Worm (Caenorhabditis elegans) whole organism, young adult: Measurements from ENCODE around the gene K05D4.9.

Experiments
- B0019.2 ChIP-seq: fragments of 200-800 bp; sonication (Bioruptor generic); conservative IDR thresholded peaks from 2 replicates; pipeline ENCODE4 v1.3.6; 2022; ENCODE audit warnings: missing genetic modification reagents, missing genetic modification characterization, missing compliant biosample characterization
- B0336.3 ChIP-seq: fragments of 200-800 bp; sonication (Bioruptor generic); IDR thresholded peaks from 2 replicates; pipeline ENCODE4 v1.3.6; 2022; ENCODE audit warnings: missing genetic modification characterization, missing compliant biosample characterization
- C06A6.2 ChIP-seq: fragments of 200-800 bp; sonication (Bioruptor generic); conservative IDR thresholded peaks from 2 replicates; pipeline ENCODE4 v1.3.6; 2022; ENCODE audit warnings: missing genetic modification characterization, missing compliant biosample characterization
- D2030.7 ChIP-seq: fragments of 200-800 bp; sonication (Bioruptor generic); IDR thresholded peaks from 2 replicates; pipeline ENCODE4 v1.3.6; 2022; ENCODE audit warnings: missing genetic modification reagents, missing genetic modification characterization, missing compliant biosample characterization
- F49E8.2 ChIP-seq: sonication (generic microtip); optimal IDR thresholded peaks from 3 replicates; lab custom pipeline; 2017; ENCODE audit warnings: missing genetic modification characterization, mild to moderate bottlenecking, missing compliant biosample characterization, antibody characterized with exemption, moderate library complexity; ENCODE audit not compliant: insufficient read depth
- F55B11.4 ChIP-seq: sonication (generic microtip); optimal IDR thresholded peaks from 2 replicates; lab custom pipeline; 2016; ENCODE audit warnings: missing compliant biosample characterization, missing genetic modification characterization, borderline replicate concordance; ENCODE audit not compliant: insufficient read depth
- F57A8.1 ChIP-seq: fragments of 200-800 bp; sonication (Bioruptor generic); optimal IDR thresholded peaks from 2 replicates; lab custom pipeline; 2018; ENCODE audit warnings: mild to moderate bottlenecking, missing genetic modification characterization, moderate library complexity, missing compliant biosample characterization
- K12H6.12 ChIP-seq: fragments of 200-800 bp; sonication (Bioruptor generic); optimal IDR thresholded peaks from 2 replicates; lab custom pipeline; 2018; ENCODE audit warnings: mild to moderate bottlenecking, missing genetic modification characterization, missing compliant biosample characterization
- ama-1 ChIP-seq, 3 experiments: fragments of 150-350 bp in 1 of 3; sonication (generic microtip) in 2 of 3; optimal IDR thresholded peaks; 2 replicates each; lab custom pipeline; 2014 to 2018; ENCODE audit warnings: missing biosample characterization in 2 of 3, missing genetic modification characterization in 2 of 3, missing genetic modification reagents in 2 of 3
- bed-1 ChIP-seq: fragments of 200-800 bp; sonication (Bioruptor generic); IDR thresholded peaks from 2 replicates; pipeline ENCODE4 v1.3.6; 2022; ENCODE audit warnings: missing genetic modification reagents, missing genetic modification characterization, missing compliant biosample characterization
- ceh-100 ChIP-seq: fragments of 200-800 bp; sonication (Bioruptor generic); IDR thresholded peaks from 2 replicates; pipeline ENCODE4 v1.3.6; 2022; ENCODE audit warnings: missing genetic modification reagents, missing genetic modification characterization, missing compliant biosample characterization
- egrh-3 ChIP-seq: fragments of 200-800 bp; sonication (Bioruptor generic); IDR thresholded peaks from 2 replicates; pipeline ENCODE4 v1.3.6; 2022; ENCODE audit warnings: missing genetic modification reagents, missing genetic modification characterization, missing compliant biosample characterization
- fkh-3 ChIP-seq: sonication (generic microtip); optimal IDR thresholded peaks from 2 replicates; lab custom pipeline; 2016; ENCODE audit warnings: mild to moderate bottlenecking, missing genetic modification characterization, missing compliant biosample characterization
- gei-17 ChIP-seq: fragments of 200-800 bp; sonication (Bioruptor generic); optimal IDR thresholded peaks from 2 replicates; lab custom pipeline; 2018; ENCODE audit warnings: mild to moderate bottlenecking, missing genetic modification characterization, missing compliant biosample characterization
- him-1 ChIP-seq: sonication (generic microtip); optimal IDR thresholded peaks from 2 replicates; lab custom pipeline; 2016; ENCODE audit warnings: missing genotype, missing genetic modification reagents, missing genetic modification characterization, missing compliant biosample characterization
- hmg-1.2 ChIP-seq: fragments of 200-800 bp; sonication (Bioruptor generic); IDR thresholded peaks from 2 replicates; pipeline ENCODE4 v1.3.6; 2022; ENCODE audit warnings: missing genetic modification reagents, missing genetic modification characterization, missing compliant biosample characterization
- hmg-20 ChIP-seq: fragments of 200-800 bp; sonication (Bioruptor generic); IDR thresholded peaks from 2 replicates; pipeline ENCODE4 v1.3.6; 2022; ENCODE audit warnings: missing genetic modification reagents, missing genetic modification characterization, missing compliant biosample characterization
- let-526 ChIP-seq: fragments of 200-800 bp; sonication (Bioruptor generic); IDR thresholded peaks from 2 replicates; pipeline ENCODE4 v1.3.6; 2022; ENCODE audit warnings: missing genetic modification reagents, missing genetic modification characterization, missing compliant biosample characterization
- lin-35 ChIP-seq, 3 experiments: fragments of 150-350 bp in 2 of 3; sonication (generic microtip) in 1 of 3; optimal IDR thresholded peaks; 2 replicates each; lab custom pipeline; 2014 to 2018; ENCODE audit warnings: missing biosample characterization in 3 of 3, missing genetic modification characterization in 3 of 3, missing genetic modification reagents in 3 of 3
- lin-40 ChIP-seq: sonication (generic microtip); optimal IDR thresholded peaks from 2 replicates; lab custom pipeline; 2016; ENCODE audit warnings: missing genetic modification characterization, mild to moderate bottlenecking, missing compliant biosample characterization, missing genotype, missing genetic modification reagents
- lir-1 ChIP-seq: fragments of 200-800 bp; sonication (Bioruptor generic); conservative IDR thresholded peaks from 2 replicates; pipeline ENCODE4 v1.3.6; 2022; ENCODE audit warnings: missing genetic modification reagents, missing genetic modification characterization, missing compliant biosample characterization
- lsy-27 ChIP-seq: sonication (generic microtip); optimal IDR thresholded peaks from 2 replicates; lab custom pipeline; 2017; ENCODE audit warnings: missing genetic modification characterization, mild to moderate bottlenecking, missing compliant biosample characterization, antibody characterized with exemption, missing genotype, borderline replicate concordance; ENCODE audit not compliant: insufficient read depth
- madf-6 ChIP-seq: fragments of 200-800 bp; sonication (Bioruptor generic); IDR thresholded peaks from 2 replicates; pipeline ENCODE4 v1.3.6; 2022; ENCODE audit warnings: missing genetic modification reagents, missing genetic modification characterization, missing compliant biosample characterization
- mel-28 ChIP-seq: sonication (generic microtip); optimal IDR thresholded peaks from 2 replicates; lab custom pipeline; 2016; ENCODE audit warnings: borderline replicate concordance, mild to moderate bottlenecking, missing genetic modification characterization, missing compliant biosample characterization
- mxl-1 ChIP-seq: sonication (generic microtip); optimal IDR thresholded peaks from 2 replicates; lab custom pipeline; 2016; ENCODE audit warnings: missing genetic modification characterization, missing compliant biosample characterization
- nfya-1 ChIP-seq: sonication (generic microtip); optimal IDR thresholded peaks from 2 replicates; lab custom pipeline; 2017; ENCODE audit warnings: antibody characterized with exemption, missing compliant biosample characterization, missing genetic modification characterization, borderline replicate concordance; ENCODE audit not compliant: insufficient read depth
- nfyb-1 ChIP-seq: fragments of 200-800 bp; sonication (Bioruptor generic); IDR thresholded peaks from 2 replicates; pipeline ENCODE4 v1.3.6; 2022; ENCODE audit warnings: missing genetic modification reagents, missing genetic modification characterization, missing compliant biosample characterization
- nhr-80 ChIP-seq: sonication (generic microtip); optimal IDR thresholded peaks from 2 replicates; lab custom pipeline; 2016; ENCODE audit warnings: missing genetic modification characterization, missing compliant biosample characterization
- pbrm-1 ChIP-seq: fragments of 200-800 bp; sonication (Bioruptor generic); IDR thresholded peaks from 2 replicates; pipeline ENCODE4 v1.3.6; 2022; ENCODE audit warnings: missing genetic modification reagents, missing genetic modification characterization, missing compliant biosample characterization
- rcor-1 ChIP-seq: fragments of 200-800 bp; sonication (Bioruptor generic); IDR thresholded peaks from 2 replicates; pipeline ENCODE4 v1.3.6; 2022; ENCODE audit warnings: missing genetic modification reagents, missing genetic modification characterization, missing compliant biosample characterization
- rec-8 ChIP-seq, 2 experiments: sonication (generic microtip); optimal IDR thresholded peaks; 2 replicates each; lab custom pipeline; 2016; ENCODE audit warnings: mild to moderate bottlenecking in 2 of 2, missing genetic modification characterization in 2 of 2, missing genetic modification reagents in 2 of 2, missing genotype in 2 of 2, missing biosample characterization in 1 of 2, missing compliant biosample characterization in 1 of 2, moderate library complexity in 1 of 2
- repo-1 ChIP-seq: sonication (generic microtip); optimal IDR thresholded peaks from 2 replicates; lab custom pipeline; 2017; ENCODE audit warnings: mild to moderate bottlenecking, missing genetic modification characterization, missing compliant biosample characterization
- snpc-4 ChIP-seq, 5 experiments: fragments of 150-350 bp in 1 of 5; sonication (generic microtip) in 4 of 5; optimal IDR thresholded peaks; 2 replicates each; lab custom pipeline; 2014 to 2018; ENCODE audit warnings: missing genetic modification characterization in 5 of 5, missing biosample characterization in 3 of 5, antibody characterized with exemption in 2 of 5, mild to moderate bottlenecking in 2 of 5, missing compliant biosample characterization in 2 of 5, missing genotype in 2 of 5, moderate library complexity in 2 of 5, missing genetic modification reagents in 1 of 5
- tbp1 ChIP-seq: fragments of 200-800 bp; sonication (Bioruptor generic); optimal IDR thresholded peaks from 2 replicates; lab custom pipeline; 2018; ENCODE audit warnings: mild to moderate bottlenecking, missing genetic modification characterization, missing compliant biosample characterization
- tlf-1 ChIP-seq: fragments of 200-800 bp; sonication (Bioruptor generic); optimal IDR thresholded peaks from 2 replicates; lab custom pipeline; 2018; ENCODE audit warnings: mild to moderate bottlenecking, missing genetic modification characterization, missing compliant biosample characterization
- zfh-2 ChIP-seq: fragments of 200-800 bp; sonication (Bioruptor generic); conservative IDR thresholded peaks from 2 replicates; pipeline ENCODE4 v1.3.6; 2022; ENCODE audit warnings: missing genetic modification reagents, missing genetic modification characterization, missing compliant biosample characterization
- ztf-25 ChIP-seq: fragments of 200-800 bp; sonication (Bioruptor generic); IDR thresholded peaks from 2 replicates; pipeline ENCODE4 v1.3.6; 2022; ENCODE audit warnings: missing genetic modification reagents, missing genetic modification characterization, missing compliant biosample characterization

Gene K05D4.9

DNA sequence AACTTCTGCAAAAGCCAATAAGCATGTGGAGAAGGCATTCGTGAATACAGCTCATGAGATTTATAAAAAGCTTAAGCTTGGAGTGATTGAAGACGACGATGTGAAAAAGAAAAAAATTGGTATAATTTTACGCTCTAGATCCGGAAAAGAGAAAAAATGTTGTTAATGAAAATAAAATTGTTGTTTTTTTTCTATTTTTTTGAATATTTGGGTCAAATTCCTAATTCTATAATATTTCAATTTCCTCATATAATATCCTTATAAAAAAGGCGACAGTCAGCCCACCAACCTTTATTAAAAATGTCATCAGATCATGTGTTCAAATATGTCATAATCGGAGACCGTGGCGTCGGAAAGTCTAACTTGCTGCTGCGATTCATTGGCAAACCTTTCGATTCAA, 23.8 kb upstream of the K05D4.9 start, which contains the start of gene rabr-3:
Gene rabr-3, plus strand, starts transcription at position 301 of the 400 bp plus-strand sequence.
- TF ChIP-seq ama-1 (optimal IDR thresholded peaks at IDR 0.05; lab: Kevin White, UChicago) (no peak), ama-1 (GFP tag; optimal IDR thresholded peaks at IDR 0.05; lab: Kevin White, UChicago) (no peak), lin-40 (no peak), ztf-25 (GFP tag; lab: Robert Waterston, UW) (no peak), egrh-3 (GFP tag; lab: Robert Waterston, UW) (no peak), fkh-3 (tag; lab: Kevin White, UChicago) (no peak), rec-8 (tag; optimal IDR thresholded peaks at IDR 0.05; lab: Kevin White, UChicago) (no peak), zfh-2 (GFP tag; lab: Robert Waterston, UW) (no peak), B0336.3 (GFP tag; lab: Robert Waterston, UW) (no peak), ceh-100 (GFP tag; lab: Robert Waterston, UW) (no peak), B0019.2 (GFP tag; lab: Robert Waterston, UW) (no peak), nfyb-1 (GFP tag; lab: Robert Waterston, UW) (no peak), him-1 (tag; lab: Kevin White, UChicago) (no peak), D2030.7 (no peak), bed-1 (GFP tag; lab: Robert Waterston, UW) (no peak), F55B11.4 (no peak), let-526 (GFP tag; lab: Robert Waterston, UW) (no peak), lsy-27 (tag; lab: Kevin White, UChicago) (no peak), lir-1 (GFP tag; lab: Robert Waterston, UW) (no peak), nhr-80 (tag; lab: Kevin White, UChicago) (no peak), lin-35 (GFP tag; optimal IDR thresholded peaks at IDR 0.05; lab: Kevin White, UChicago) (no peak)

DNA sequence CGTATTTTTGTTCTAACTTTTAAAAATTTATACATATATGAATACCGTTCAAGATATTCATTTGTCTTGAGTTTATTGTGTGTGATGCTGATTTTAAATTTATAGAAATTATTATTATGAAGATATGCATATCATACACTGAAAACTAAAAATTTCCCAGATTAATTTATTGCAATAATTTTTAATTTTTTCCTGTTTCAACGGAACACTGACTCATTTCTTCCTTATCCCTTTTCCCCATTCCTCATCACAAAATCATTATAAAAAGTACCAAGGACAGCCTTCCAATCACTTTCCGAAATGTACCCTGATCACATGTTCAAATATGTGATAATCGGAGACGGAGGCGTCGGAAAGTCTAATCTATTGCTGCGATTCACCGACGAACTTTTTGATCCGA, 23.0 kb upstream of the K05D4.9 start, which contains the start of gene rabr-4:
Gene rabr-4, plus strand, starts transcription at position 301 of the 400 bp plus-strand sequence.
- no peak for TF ChIP-seq F57A8.1
- no peak for TF ChIP-seq ama-1 (optimal IDR thresholded peaks at IDR 0.05; lab: Kevin White, UChicago)
- TF ChIP-seq ama-1 (GFP tag; optimal IDR thresholded peaks at IDR 0.05; lab: Kevin White, UChicago), result no peak
- TF ChIP-seq tbp1 (GFP tag; lab: Kevin White, UChicago), result no peak
- TF ChIP-seq lsy-27 (tag; lab: Kevin White, UChicago), result no peak
- TF ChIP-seq D2030.7, result no peak

DNA sequence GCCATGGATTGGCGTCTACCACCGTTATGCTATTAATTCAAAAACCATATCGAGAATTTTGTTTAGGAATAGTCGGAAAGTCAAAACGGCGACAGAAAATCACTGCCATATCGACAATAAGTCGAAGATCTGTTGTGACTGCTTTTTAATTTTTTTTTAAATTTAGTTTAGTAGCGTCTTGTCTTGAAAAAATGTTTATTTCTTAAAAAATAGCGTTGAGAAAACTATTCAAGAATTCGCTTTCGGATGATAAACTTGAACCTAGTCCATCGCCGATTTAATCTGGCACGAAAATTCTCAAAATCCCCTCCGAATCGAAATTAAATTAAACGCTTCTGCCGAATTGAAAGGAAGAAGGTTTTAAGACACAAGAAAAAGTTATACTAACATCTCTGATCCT, 20.5 kb upstream of the K05D4.9 start, which contains the start of gene srh-279:
Gene srh-279, plus strand, starts transcription at position 301 of the 400 bp plus-strand sequence.
- no peak for TF ChIP-seq snpc-4 (GFP tag; optimal IDR thresholded peaks at IDR 0.05; lab: Kevin White, UChicago)
- TF ChIP-seq snpc-4 (tag; optimal IDR thresholded peaks at IDR 0.05; lab: Kevin White, UChicago), result no peak
- no peak for TF ChIP-seq F49E8.2 (tag; lab: Kevin White, UChicago)
- TF ChIP-seq repo-1 (tag; lab: Kevin White, UChicago), result no peak
- no peak for TF ChIP-seq nfya-1 (tag; lab: Kevin White, UChicago)
- TF ChIP-seq hmg-20 (GFP tag; lab: Robert Waterston, UW), result no peak
- TF ChIP-seq lin-35 (GFP tag; optimal IDR thresholded peaks at IDR 0.05; lab: Kevin White, UChicago), result no peak
- TF ChIP-seq mxl-1 (tag; lab: Kevin White, UChicago), result no peak

DNA sequence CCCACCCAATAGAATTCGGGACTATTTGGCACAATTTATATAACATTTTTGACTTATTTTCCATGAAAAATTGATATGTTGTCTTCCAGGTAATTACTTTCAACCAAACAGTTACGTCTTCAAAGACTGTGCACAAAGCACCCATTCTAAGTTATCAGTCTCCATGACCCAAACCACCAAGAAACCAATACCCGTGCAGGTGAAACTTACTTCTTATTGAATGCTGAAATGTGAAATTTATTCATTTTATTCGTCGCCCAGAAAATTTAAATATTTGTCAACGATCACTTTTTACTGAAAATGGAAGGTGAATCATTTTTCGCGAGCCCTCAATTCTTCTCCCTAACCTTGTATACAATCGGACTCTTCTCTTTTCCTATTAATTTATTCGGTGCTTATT, 18.9 kb upstream of the K05D4.9 start, which contains the start of gene srh-281:
Gene srh-281, plus strand, starts transcription at position 301 of the 400 bp plus-strand sequence.
- TF ChIP-seq lsy-27 (tag; lab: Kevin White, UChicago) (no peak), pbrm-1 (GFP tag; lab: Robert Waterston, UW) (no peak), ceh-100 (GFP tag; lab: Robert Waterston, UW) (no peak), C06A6.2 (GFP tag; lab: Robert Waterston, UW) (no peak), repo-1 (tag; lab: Kevin White, UChicago) (no peak), hmg-1.2 (GFP tag; lab: Robert Waterston, UW) (no peak), mel-28 (tag; lab: Kevin White, UChicago) (no peak), rcor-1 (no peak), tlf-1 (no peak), madf-6 (GFP tag; lab: Robert Waterston, UW) (no peak), zfh-2 (GFP tag; lab: Robert Waterston, UW) (no peak), gei-17 (no peak), F55B11.4 (no peak), K12H6.12 (tag; lab: Kevin White, UChicago) (no peak)
